Fruit fly (Drosophila melanogaster) whole organism, embryonic: ENCODE results near the gene Syt7.

Experiments used
- Antp ChIP-seq: fragments of 200-800 bp; sonication (Bioruptor generic); optimal IDR thresholded peaks from 3 replicates; lab custom pipeline; 2016; ENCODE audit warnings: missing biosample characterization, missing genetic modification characterization
- BEAF-32 ChIP-seq: fragments of 200-800 bp; sonication (Bioruptor generic); optimal IDR thresholded peaks from 3 replicates; lab custom pipeline; 2017; ENCODE audit warnings: missing biosample characterization, missing genetic modification characterization, mild to moderate bottlenecking, moderate library complexity, missing genetic modification reagents
- CG10267 ChIP-seq: fragments of 200-800 bp; sonication (Bioruptor generic); optimal IDR thresholded peaks from 2 replicates; lab custom pipeline; 2018; ENCODE audit warnings: missing biosample characterization, mild to moderate bottlenecking, missing genetic modification characterization, moderate library complexity
- CG10431 ChIP-seq: fragments of 200-800 bp; sonication (Bioruptor generic); optimal IDR thresholded peaks from 3 replicates; lab custom pipeline; 2018; ENCODE audit warnings: missing biosample characterization, mild to moderate bottlenecking, missing genetic modification characterization
- CG11093 ChIP-seq: fragments of 200-800 bp; sonication (Bioruptor generic); IDR thresholded peaks from 3 replicates; pipeline ENCODE4 v1.3.6; 2022; ENCODE audit warnings: missing biosample characterization, missing genetic modification characterization
- CG1233 ChIP-seq: fragments of 200-800 bp; sonication (Bioruptor generic); optimal IDR thresholded peaks from 4 replicates; lab custom pipeline; 2018; ENCODE audit warnings: missing biosample characterization, mild to moderate bottlenecking, missing genetic modification characterization
- CG14667 ChIP-seq: fragments of 200-800 bp; sonication (Bioruptor generic); IDR thresholded peaks from 2 replicates; pipeline ENCODE4 v1.3.6; 2022; ENCODE audit warnings: missing biosample characterization, missing genetic modification characterization
- CG14710 ChIP-seq: fragments of 200-800 bp; sonication (Bioruptor generic); optimal IDR thresholded peaks from 3 replicates; lab custom pipeline; 2019; ENCODE audit warnings: missing biosample characterization, mild to moderate bottlenecking, missing genetic modification characterization, moderate library complexity
- CG15011 ChIP-seq: fragments of 200-800 bp; sonication (Bioruptor generic); optimal IDR thresholded peaks from 3 replicates; lab custom pipeline; 2018; ENCODE audit warnings: missing biosample characterization, mild to moderate bottlenecking, missing genetic modification characterization
- CG1603 ChIP-seq: fragments of 200-800 bp; sonication (Bioruptor generic); optimal IDR thresholded peaks from 2 replicates; lab custom pipeline; 2019; ENCODE audit warnings: missing biosample characterization, mild to moderate bottlenecking, missing genetic modification characterization, moderate library complexity
- CG31441 ChIP-seq: fragments of 200-800 bp; sonication (Bioruptor generic); IDR thresholded peaks from 2 replicates; pipeline ENCODE4 v1.3.6; 2022; ENCODE audit warnings: missing biosample characterization, missing genetic modification characterization
- CG32767 ChIP-seq: fragments of 200-800 bp; sonication (Bioruptor generic); IDR thresholded peaks from 2 replicates; pipeline ENCODE4 v1.3.6; 2022; ENCODE audit warnings: missing biosample characterization, missing genetic modification characterization
- CG42726 ChIP-seq: fragments of 200-800 bp; sonication (Bioruptor generic); IDR thresholded peaks from 2 replicates; pipeline ENCODE4 v1.3.6; 2022; ENCODE audit warnings: missing biosample characterization, missing genetic modification characterization; ENCODE audit not compliant: partially characterized antibody
- CG4617 ChIP-seq: fragments of 200-800 bp; sonication (Bioruptor generic); optimal IDR thresholded peaks from 3 replicates; lab custom pipeline; 2016; ENCODE audit warnings: missing biosample characterization, missing genetic modification characterization, borderline replicate concordance
- CG7357 ChIP-seq: fragments of 200-800 bp; sonication (Bioruptor generic); IDR thresholded peaks from 3 replicates; pipeline ENCODE4 v1.3.6; 2022; ENCODE audit warnings: missing biosample characterization, missing genetic modification characterization
- CG8089 ChIP-seq: fragments of 200-800 bp; sonication (Bioruptor generic); optimal IDR thresholded peaks from 3 replicates; lab custom pipeline; 2016; ENCODE audit warnings: missing biosample characterization, missing genetic modification characterization
- CG8359 ChIP-seq: fragments of 200-800 bp; sonication (Bioruptor generic); optimal IDR thresholded peaks from 2 replicates; lab custom pipeline; 2017; ENCODE audit warnings: missing biosample characterization, mild to moderate bottlenecking, missing genetic modification characterization, borderline replicate concordance
- CG8944 ChIP-seq: fragments of 200-800 bp; sonication (Bioruptor generic); optimal IDR thresholded peaks from 3 replicates; lab custom pipeline; 2016; ENCODE audit warnings: missing biosample characterization, missing genetic modification characterization
- D ChIP-seq, 2 experiments: fragments of 200-800 bp in 1 of 2; fragments of >200 bp in 1 of 2; sonication (Bioruptor generic) in 1 of 2; optimal IDR thresholded peaks; 2 replicates in 1 of 2; 3 replicates in 1 of 2; lab custom pipeline; 2017; ENCODE audit warnings: mild to moderate bottlenecking in 1 of 2, missing biosample characterization in 1 of 2, missing genetic modification characterization in 1 of 2, missing genetic modification reagents in 1 of 2
- Dbx ChIP-seq: fragments of 200-800 bp; sonication (Bioruptor generic); IDR thresholded peaks from 3 replicates; pipeline ENCODE4 v1.3.6; 2022; ENCODE audit warnings: missing biosample characterization, missing genetic modification characterization
- Doc2 ChIP-seq: fragments of 200-800 bp; sonication (Bioruptor generic); IDR thresholded peaks from 2 replicates; pipeline ENCODE4 v1.3.6; 2022; ENCODE audit warnings: missing biosample characterization, missing genetic modification characterization
- Ets97D ChIP-seq: fragments of 200-800 bp; sonication (Bioruptor generic); optimal IDR thresholded peaks from 3 replicates; lab custom pipeline; 2016; ENCODE audit warnings: missing biosample characterization, missing genetic modification characterization
- Fer2 ChIP-seq: fragments of 200-800 bp; sonication (Bioruptor generic); optimal IDR thresholded peaks from 2 replicates; lab custom pipeline; 2018; ENCODE audit warnings: missing biosample characterization, mild to moderate bottlenecking, missing genetic modification characterization, moderate library complexity
- Lhr ChIP-seq: fragments of 200-800 bp; sonication (Bioruptor generic); optimal IDR thresholded peaks from 3 replicates; lab custom pipeline; 2017; ENCODE audit warnings: mild to moderate bottlenecking, missing biosample characterization, missing genetic modification reagents, missing genetic modification characterization
- MBD-R2 ChIP-seq: fragments of 200-800 bp; sonication (Bioruptor generic); IDR thresholded peaks from 2 replicates; pipeline ENCODE4 v1.3.6; 2022; ENCODE audit warnings: missing biosample characterization, missing genetic modification characterization
- Med ChIP-seq: fragments of 200-800 bp; sonication (Bioruptor generic); peaks from one replicate; lab custom pipeline; 2016; ENCODE audit warnings: missing biosample characterization, missing genetic modification characterization, mild to moderate bottlenecking, inconsistent platforms, moderate library complexity
- Mrtf ChIP-seq: fragments of 200-800 bp; sonication (Bioruptor generic); IDR thresholded peaks from 3 replicates; pipeline ENCODE4 v1.3.6; 2022; ENCODE audit warnings: missing biosample characterization, missing genetic modification characterization
- Myb ChIP-seq: fragments of 200-800 bp; sonication (Bioruptor generic); optimal IDR thresholded peaks from 2 replicates; lab custom pipeline; 2016; ENCODE audit warnings: missing biosample characterization, missing genetic modification characterization
- NC2α ChIP-seq: fragments of 200-800 bp; sonication (Bioruptor generic); optimal IDR thresholded peaks from 2 replicates; lab custom pipeline; 2016; ENCODE audit warnings: missing biosample characterization, missing genetic modification characterization
- Pdp1 ChIP-seq, 2 experiments: fragments of 200-800 bp; sonication (Bioruptor generic); optimal IDR thresholded peaks; 3 replicates each; lab custom pipeline; 2016; ENCODE audit warnings: missing biosample characterization in 2 of 2, missing genetic modification characterization in 2 of 2, mild to moderate bottlenecking in 1 of 2, moderate library complexity in 1 of 2
- Poxn ChIP-seq: fragments of 200-800 bp; sonication (Bioruptor generic); IDR thresholded peaks from 2 replicates; pipeline ENCODE4 v1.3.6; 2022; ENCODE audit warnings: missing biosample characterization, missing genetic modification characterization
- Rx ChIP-seq: fragments of 200-800 bp; sonication (Bioruptor generic); IDR thresholded peaks from 2 replicates; pipeline ENCODE4 v1.3.6; 2022; ENCODE audit warnings: missing biosample characterization, missing genetic modification characterization
- Six4 ChIP-seq: fragments of 200-800 bp; sonication (Bioruptor generic); optimal IDR thresholded peaks from 2 replicates; lab custom pipeline; 2016; ENCODE audit warnings: missing biosample characterization, missing genetic modification characterization
- Sry-δ ChIP-seq: fragments of 200-800 bp; sonication (Bioruptor generic); optimal IDR thresholded peaks from 2 replicates; lab custom pipeline; 2016; ENCODE audit warnings: missing biosample characterization, missing genetic modification characterization
- chif ChIP-seq, 2 experiments: fragments of 200-800 bp; sonication (Bioruptor generic); optimal IDR thresholded peaks; 3 replicates each; lab custom pipeline; 2016; ENCODE audit warnings: missing biosample characterization in 2 of 2, missing genetic modification characterization in 2 of 2
- crol ChIP-seq: fragments of 200-800 bp; sonication (Bioruptor generic); IDR thresholded peaks from 2 replicates; pipeline ENCODE4 v1.3.6; 2022; ENCODE audit warnings: missing biosample characterization, missing genetic modification characterization
- emc ChIP-seq: fragments of 200-800 bp; sonication (Bioruptor generic); optimal IDR thresholded peaks from 2 replicates; lab custom pipeline; 2016; ENCODE audit warnings: missing biosample characterization, missing genetic modification characterization
- gce ChIP-seq: fragments of 200-800 bp; sonication (Bioruptor generic); IDR thresholded peaks from 3 replicates; pipeline ENCODE4 v1.3.6; 2022; ENCODE audit warnings: missing biosample characterization, missing genetic modification characterization
- gem ChIP-seq: fragments of 200-800 bp; sonication (Bioruptor generic); optimal IDR thresholded peaks from 2 replicates; lab custom pipeline; 2019; ENCODE audit warnings: missing biosample characterization, mild to moderate bottlenecking, missing genetic modification characterization, moderate library complexity
- ham ChIP-seq: fragments of 200-800 bp; sonication (Bioruptor generic); IDR thresholded peaks from 2 replicates; pipeline ENCODE4 v1.3.6; 2022; ENCODE audit warnings: missing biosample characterization, missing genetic modification characterization
- lab ChIP-seq: fragments of 200-800 bp; sonication (Bioruptor generic); optimal IDR thresholded peaks from 3 replicates; lab custom pipeline; 2017; ENCODE audit warnings: missing biosample characterization, missing genetic modification characterization, mild to moderate bottlenecking, moderate library complexity, missing genetic modification reagents
- mld ChIP-seq: fragments of 200-800 bp; sonication (Bioruptor generic); IDR thresholded peaks from 3 replicates; pipeline ENCODE4 v1.3.6; 2022; ENCODE audit warnings: missing biosample characterization, missing genetic modification characterization; ENCODE audit not compliant: partially characterized antibody
- nerfin-1 ChIP-seq: fragments of 200-800 bp; sonication (Bioruptor generic); optimal IDR thresholded peaks from 3 replicates; lab custom pipeline; 2019; ENCODE audit warnings: missing biosample characterization, mild to moderate bottlenecking, missing genetic modification characterization, moderate library complexity
- nerfin-2 ChIP-seq: fragments of 200-800 bp; sonication (Bioruptor generic); IDR thresholded peaks from 2 replicates; pipeline ENCODE4 v1.3.6; 2022; ENCODE audit warnings: missing biosample characterization, missing genetic modification characterization; ENCODE audit not compliant: partially characterized antibody
- nmo ChIP-seq: fragments of 200-800 bp; sonication (Bioruptor generic); optimal IDR thresholded peaks from 2 replicates; lab custom pipeline; 2018; ENCODE audit warnings: missing biosample characterization, mild to moderate bottlenecking, missing genetic modification characterization, moderate library complexity
- pfk ChIP-seq: fragments of 200-800 bp; sonication (Bioruptor generic); optimal IDR thresholded peaks from 2 replicates; lab custom pipeline; 2018; ENCODE audit warnings: missing biosample characterization, mild to moderate bottlenecking, missing genetic modification characterization, moderate library complexity
- rib ChIP-seq: fragments of 200-800 bp; sonication (Bioruptor generic); IDR thresholded peaks from 2 replicates; pipeline ENCODE4 v1.3.6; 2022; ENCODE audit warnings: missing biosample characterization, missing genetic modification characterization
- sd ChIP-seq: fragments of 200-800 bp; sonication (Bioruptor generic); optimal IDR thresholded peaks from 3 replicates; lab custom pipeline; 2018; ENCODE audit warnings: missing biosample characterization, mild to moderate bottlenecking, missing genetic modification characterization, moderate library complexity
- slou ChIP-seq: fragments of 200-800 bp; sonication (Bioruptor generic); optimal IDR thresholded peaks from 3 replicates; lab custom pipeline; 2016; ENCODE audit warnings: missing biosample characterization, missing genetic modification characterization
- z ChIP-seq: fragments of 200-800 bp; sonication (Bioruptor generic); IDR thresholded peaks from 3 replicates; pipeline ENCODE4 v1.3.6; 2022; ENCODE audit warnings: missing biosample characterization, missing genetic modification characterization

Gene Syt7

dm6 chr4:314672-315266 is 8.5 kb upstream of the Syt7 start, which contains the start of gene Rnf11 (continued):
- TF ChIP-seq mld (GFP tag; lab: Robert Waterston, UW) (no peak), Dbx (GFP tag; lab: Robert Waterston, UW) (no peak), Med (GFP tag; lab: Kevin White, UChicago) (peak; percentile 17), Doc2 (no peak), Six4 (GFP tag; lab: Kevin White, UChicago) (no peak), sd (tag; lab: Kevin White, UChicago) (no peak), Lhr (GFP tag; lab: Kevin White, UChicago) (peak; percentile 38), NC2α (GFP tag; lab: Kevin White, UChicago) (no peak), Rx (no peak), CG32767 (GFP tag; lab: Robert Waterston, UW) (no peak), CG10267 (tag; lab: Kevin White, UChicago) (no peak), Fer2 (no peak), nerfin-1 (tag; lab: Kevin White, UChicago) (no peak), CG8944 (no peak), emc (GFP tag; lab: Kevin White, UChicago) (no peak), Antp (GFP tag; lab: Kevin White, UChicago) (no peak), BEAF-32 (GFP tag; lab: Kevin White, UChicago) (peak; percentile 44), gem (tag; lab: Kevin White, UChicago) (peak; percentile 8), Sry-δ (GFP tag; lab: Kevin White, UChicago) (peak; percentile 54), Mrtf (GFP tag; lab: Robert Waterston, UW) (no peak), CG31441 (no peak), CG7357 (peak; percentile 99), gce (no peak), Poxn (GFP tag; lab: Robert Waterston, UW) (no peak), nerfin-2 (GFP tag; lab: Robert Waterston, UW) (no peak), MBD-R2 (GFP tag; lab: Robert Waterston, UW) (peak; percentile 26; the same call in 1 of the 2 replicates), CG4617 (GFP tag; lab: Kevin White, UChicago) (peak; percentile 65), nmo (peak; percentile 59), rib (GFP tag; lab: Robert Waterston, UW) (no peak), ham (GFP tag; lab: Robert Waterston, UW) (no peak), D (optimal IDR thresholded peaks at IDR 0.05; lab: Kevin White, UChicago) (no peak), D (GFP tag; optimal IDR thresholded peaks at IDR 0.05; lab: Kevin White, UChicago) (no peak), CG15011 (GFP tag; lab: Kevin White, UChicago) (no peak), Myb (GFP tag; lab: Kevin White, UChicago) (no peak), CG8089 (peak; percentile 40), CG14667 (GFP tag; lab: Robert Waterston, UW) (no peak), Ets97D (GFP tag; lab: Kevin White, UChicago) (no peak), lab (GFP tag; lab: Kevin White, UChicago) (no peak), z (GFP tag; lab: Robert Waterston, UW) (no peak), CG1603 (tag; lab: Kevin White, UChicago) (peak; percentile 97), chif (GFP tag; optimal IDR thresholded peaks at IDR 0.05; lab: Kevin White, UChicago) (no peak), Pdp1 (GFP tag; optimal IDR thresholded peaks at IDR 0.05; lab: Kevin White, UChicago) (peak in 1 of 2 experiments; percentile 83), CG1233 (GFP tag; lab: Kevin White, UChicago) (no peak), CG42726 (GFP tag; lab: Robert Waterston, UW) (no peak), CG10431 (GFP tag; lab: Kevin White, UChicago) (peak; percentile 35), crol (GFP tag; lab: Robert Waterston, UW) (no peak), CG8359 (no peak), pfk (GFP tag; lab: Kevin White, UChicago) (peak; percentile 51), CG11093 (GFP tag; lab: Robert Waterston, UW) (no peak), CG14710 (tag; lab: Kevin White, UChicago) (peak; percentile 50), slou (GFP tag; lab: Kevin White, UChicago) (no peak)
